Worm (Caenorhabditis elegans) whole organism, L4 larva: ENCODE measurements around the gene C55C3.6.
A peak's percentile ranks its signal among the peaks of the same experiment; 100 is the strongest.

Experiments
- ceh-20 ChIP-seq: fragments of 200-800 bp; sonication (Bioruptor generic); IDR thresholded peaks from 2 replicates; pipeline ENCODE4 v1.3.6; 2022; ENCODE audit warnings: missing genetic modification reagents, missing genetic modification characterization, missing compliant biosample characterization
- fkh-10 ChIP-seq: fragments of 150-350 bp; optimal IDR thresholded peaks from 2 replicates; lab custom pipeline; 2014; ENCODE audit warnings: missing biosample characterization, missing genetic modification reagents, missing genetic modification characterization
- hlh-11 ChIP-seq: fragments of 200-800 bp; sonication (Bioruptor generic); optimal IDR thresholded peaks from 2 replicates; lab custom pipeline; 2018; ENCODE audit warnings: mild to moderate bottlenecking, missing genetic modification characterization, missing compliant biosample characterization
- lin-29 ChIP-seq: fragments of 200-800 bp; sonication (Bioruptor generic); IDR thresholded peaks from 2 replicates; pipeline ENCODE4 v1.3.6; 2022; ENCODE audit warnings: missing genetic modification reagents, missing genetic modification characterization, missing compliant biosample characterization
- nhr-76 ChIP-seq: fragments of 150-350 bp; optimal IDR thresholded peaks from 2 replicates; lab custom pipeline; 2014; ENCODE audit warnings: missing biosample characterization, missing genetic modification characterization
- snpc-4 ChIP-seq: fragments of 150-350 bp; optimal IDR thresholded peaks from 2 replicates; lab custom pipeline; 2014; ENCODE audit warnings: missing biosample characterization, missing genetic modification characterization

ce11 chrIV:5667191-5667590 lies 15.8 kb upstream of the C55C3.6 start:
- no peak for TF ChIP-seq snpc-4 (tag; lab: Kevin White, UChicago)
- TF ChIP-seq ceh-20 = 0 out of 2 replicates have a peak, but pooled peaks have one; percentile 17
- TF ChIP-seq hlh-11 (tag; lab: Kevin White, UChicago) = peak; percentile 76
- TF ChIP-seq nhr-76 (tag; lab: Kevin White, UChicago) = no peak
- TF ChIP-seq fkh-10 (GFP tag; lab: Kevin White, UChicago) = no peak
- TF ChIP-seq lin-29 = no peak
